Worm (Caenorhabditis elegans) whole organism, mixed stage, embryonic: ENCODE measurements around the gene irld-11.

Experiments
- lin-13 ChIP-seq: fragments of 150-350 bp; optimal IDR thresholded peaks from 2 replicates; lab custom pipeline; 2014; ENCODE audit warnings: missing biosample characterization, missing genetic modification characterization
- lsy-2 ChIP-seq: fragments of 150-350 bp; optimal IDR thresholded peaks from 2 replicates; lab custom pipeline; 2014; ENCODE audit warnings: missing biosample characterization, missing genetic modification characterization
- snpc-4 ChIP-seq: fragments of 150-350 bp; optimal IDR thresholded peaks from 2 replicates; lab custom pipeline; 2014; ENCODE audit warnings: missing biosample characterization, missing genetic modification characterization

- TF ChIP-seq lin-13 (no peak), lsy-2 (tag; lab: Kevin White, UChicago) (no peak), snpc-4 (tag; lab: Kevin White, UChicago) (no peak)
Measured at ce11 chrV:1623429-1623828, 31.5 kb upstream of the irld-11 start.
